Worm (Caenorhabditis elegans) whole organism, L4 larva: ENCODE measurements around the gene sre-3.

Experiments
- F37D6.2 ChIP-seq: sonication (generic microtip); optimal IDR thresholded peaks from 2 replicates; lab custom pipeline; 2016; ENCODE audit warnings: mild to moderate bottlenecking, missing genetic modification characterization, missing compliant biosample characterization
- F44E2.7 ChIP-seq: fragments of 200-800 bp; sonication (Bioruptor generic); IDR thresholded peaks from 2 replicates; pipeline ENCODE4 v2.1.2; 2022; ENCODE audit warnings: missing genetic modification characterization, missing compliant biosample characterization
- F49E8.2 ChIP-seq: sonication (generic microtip); optimal IDR thresholded peaks from 2 replicates; lab custom pipeline; 2016; ENCODE audit warnings: missing compliant biosample characterization, mild to moderate bottlenecking, missing genetic modification characterization, borderline replicate concordance
- T26A8.4 ChIP-seq: fragments of 200-800 bp; sonication (Bioruptor generic); IDR thresholded peaks from 2 replicates; pipeline ENCODE4 v1.3.6; 2022; ENCODE audit warnings: missing genetic modification characterization, missing compliant biosample characterization
- Y48G9A.11 ChIP-seq: fragments of 200-800 bp; sonication (Bioruptor generic); IDR thresholded peaks from 2 replicates; pipeline ENCODE4 v1.3.6; 2022; ENCODE audit warnings: missing genetic modification reagents, missing genetic modification characterization, missing compliant biosample characterization
- Y75B8A.6 ChIP-seq: fragments of 200-800 bp; sonication (Bioruptor generic); IDR thresholded peaks from 2 replicates; pipeline ENCODE4 v1.3.6; 2022; ENCODE audit warnings: missing genetic modification reagents, missing genetic modification characterization, missing compliant biosample characterization
- aha-1 ChIP-seq: fragments of 150-350 bp; peaks from one replicate; lab custom pipeline; 2014; ENCODE audit warnings: missing biosample characterization, missing genetic modification characterization
- aly-2 ChIP-seq: sonication (generic microtip); optimal IDR thresholded peaks from 2 replicates; lab custom pipeline; 2018; ENCODE audit warnings: missing biosample characterization, missing genetic modification characterization
- ceh-44 ChIP-seq: fragments of 200-800 bp; sonication (Bioruptor generic); IDR thresholded peaks from 2 replicates; pipeline ENCODE4 v1.3.6; 2022; ENCODE audit warnings: missing genetic modification reagents, missing genetic modification characterization, missing compliant biosample characterization
- ceh-62 ChIP-seq: sonication (generic microtip); optimal IDR thresholded peaks from 2 replicates; lab custom pipeline; 2017; ENCODE audit warnings: missing biosample characterization, missing genetic modification characterization
- ceh-82 ChIP-seq: sonication (generic microtip); optimal IDR thresholded peaks from 2 replicates; lab custom pipeline; 2017; ENCODE audit warnings: missing biosample characterization, missing genetic modification characterization
- cey-2 ChIP-seq: sonication (generic microtip); optimal IDR thresholded peaks from 3 replicates; lab custom pipeline; 2017; ENCODE audit warnings: missing genetic modification characterization, mild to moderate bottlenecking, missing compliant biosample characterization, antibody characterized with exemption, borderline replicate concordance; ENCODE audit not compliant: insufficient read depth
- ctbp-1 ChIP-seq: fragments of 200-800 bp; sonication (Bioruptor generic); IDR thresholded peaks from 2 replicates; pipeline ENCODE4 v1.3.6; 2022; ENCODE audit warnings: missing genetic modification reagents, missing genetic modification characterization, missing compliant biosample characterization
- dmd-6 ChIP-seq: fragments of 200-800 bp; sonication (Bioruptor generic); IDR thresholded peaks from 2 replicates; pipeline ENCODE4 v1.3.6; 2022; ENCODE audit warnings: missing genetic modification reagents, missing genetic modification characterization, missing compliant biosample characterization
- dmd-8 ChIP-seq: fragments of 200-800 bp; sonication (Bioruptor generic); IDR thresholded peaks from 2 replicates; pipeline ENCODE4 v1.3.6; 2022; ENCODE audit warnings: missing genetic modification characterization, missing compliant biosample characterization
- egl-27 ChIP-seq: sonication (generic microtip); optimal IDR thresholded peaks from 3 replicates; lab custom pipeline; 2017; ENCODE audit warnings: missing biosample characterization, missing genetic modification reagents, missing genetic modification characterization
- fos-1 ChIP-seq: fragments of 150-350 bp; optimal IDR thresholded peaks from 2 replicates; lab custom pipeline; 2014; ENCODE audit warnings: missing biosample characterization, missing genetic modification characterization
- hlh-11 ChIP-seq: fragments of 200-800 bp; sonication (Bioruptor generic); optimal IDR thresholded peaks from 2 replicates; lab custom pipeline; 2018; ENCODE audit warnings: mild to moderate bottlenecking, missing genetic modification characterization, missing compliant biosample characterization
- hlh-30 ChIP-seq: sonication (generic microtip); optimal IDR thresholded peaks from 2 replicates; lab custom pipeline; 2017; ENCODE audit warnings: antibody characterized with exemption, mild to moderate bottlenecking, missing genetic modification characterization, missing compliant biosample characterization; ENCODE audit not compliant: insufficient read depth
- lin-29 ChIP-seq: fragments of 200-800 bp; sonication (Bioruptor generic); IDR thresholded peaks from 2 replicates; pipeline ENCODE4 v1.3.6; 2022; ENCODE audit warnings: missing genetic modification reagents, missing genetic modification characterization, missing compliant biosample characterization
- mdl-1 ChIP-seq, 2 experiments: fragments of 150-350 bp in 1 of 2; sonication (generic microtip) in 1 of 2; optimal IDR thresholded peaks; 2 replicates each; lab custom pipeline; 2014 to 2017; ENCODE audit warnings: missing biosample characterization in 2 of 2, missing genetic modification characterization in 2 of 2
- mep-1 ChIP-seq: fragments of 150-350 bp; sonication (generic microtip); optimal IDR thresholded peaks from 3 replicates; lab custom pipeline; 2014; ENCODE audit warnings: missing biosample characterization, missing genetic modification characterization
- mes-2 ChIP-seq: sonication (generic microtip); optimal IDR thresholded peaks from 2 replicates; lab custom pipeline; 2016; ENCODE audit warnings: missing genotype, mild to moderate bottlenecking, missing genetic modification characterization, missing compliant biosample characterization; ENCODE audit not compliant: poor library complexity, severe bottlenecking
- mxl-2 ChIP-seq: fragments of 200-800 bp; sonication (Bioruptor generic); conservative IDR thresholded peaks from 2 replicates; pipeline ENCODE4 v1.3.6; 2022; ENCODE audit warnings: missing genetic modification reagents, missing genetic modification characterization, missing compliant biosample characterization
- mxl-3 ChIP-seq: fragments of 200-800 bp; sonication (Bioruptor generic); optimal IDR thresholded peaks from 2 replicates; lab custom pipeline; 2018; ENCODE audit warnings: mild to moderate bottlenecking, missing genetic modification characterization, missing compliant biosample characterization
- nhr-237 ChIP-seq: sonication (generic microtip); optimal IDR thresholded peaks from 2 replicates; lab custom pipeline; 2017; ENCODE audit warnings: missing biosample characterization, missing genetic modification characterization
- nhr-25 ChIP-seq: sonication (generic microtip); optimal IDR thresholded peaks from 2 replicates; lab custom pipeline; 2017; ENCODE audit warnings: missing genetic modification characterization, mild to moderate bottlenecking, missing compliant biosample characterization, antibody characterized with exemption, moderate library complexity, borderline replicate concordance; ENCODE audit not compliant: insufficient read depth
- nhr-28 ChIP-seq: fragments of 150-350 bp; optimal IDR thresholded peaks from 2 replicates; lab custom pipeline; 2014; ENCODE audit warnings: missing biosample characterization, missing genetic modification characterization
- nhr-41 ChIP-seq: fragments of 200-800 bp; sonication (Bioruptor generic); IDR thresholded peaks from 2 replicates; pipeline ENCODE4 v1.3.6; 2022; ENCODE audit warnings: missing genetic modification reagents, missing genetic modification characterization, missing compliant biosample characterization
- nhr-48 ChIP-seq: sonication (generic microtip); optimal IDR thresholded peaks from 2 replicates; lab custom pipeline; 2016; ENCODE audit warnings: mild to moderate bottlenecking, missing genetic modification characterization, missing compliant biosample characterization
- nhr-76 ChIP-seq: fragments of 150-350 bp; optimal IDR thresholded peaks from 2 replicates; lab custom pipeline; 2014; ENCODE audit warnings: missing biosample characterization, missing genetic modification characterization
- nhr-77 ChIP-seq: fragments of 150-350 bp; optimal IDR thresholded peaks from 2 replicates; lab custom pipeline; 2014; ENCODE audit warnings: missing biosample characterization, missing genetic modification characterization
- sdz-12 ChIP-seq: fragments of 200-800 bp; sonication (Bioruptor generic); optimal IDR thresholded peaks from 2 replicates; lab custom pipeline; 2018; ENCODE audit warnings: mild to moderate bottlenecking, missing genetic modification characterization, missing compliant biosample characterization
- skn-1 ChIP-seq: fragments of 150-350 bp; optimal IDR thresholded peaks from 2 replicates; lab custom pipeline; 2014; ENCODE audit warnings: missing biosample characterization, missing genetic modification characterization
- snpc-4 ChIP-seq: fragments of 150-350 bp; optimal IDR thresholded peaks from 2 replicates; lab custom pipeline; 2014; ENCODE audit warnings: missing biosample characterization, missing genetic modification characterization
- spr-3 ChIP-seq: fragments of 200-800 bp; sonication (Bioruptor generic); optimal IDR thresholded peaks from 2 replicates; lab custom pipeline; 2018; ENCODE audit warnings: mild to moderate bottlenecking, missing genetic modification characterization, missing compliant biosample characterization
- unc-39 ChIP-seq: sonication (generic microtip); optimal IDR thresholded peaks from 2 replicates; lab custom pipeline; 2017; ENCODE audit warnings: missing biosample characterization, missing genetic modification characterization
- unc-62 ChIP-seq, 3 experiments: fragments of 150-350 bp in 1 of 3; sonication (generic microtip); optimal IDR thresholded peaks in 2 of 3; peaks in 1 of 3; 1 replicate in 1 of 3; 2 replicates in 2 of 3; lab custom pipeline; 2014 to 2017; ENCODE audit warnings: missing biosample characterization in 3 of 3, missing genetic modification characterization in 3 of 3, missing genetic modification reagents in 3 of 3, missing genotype in 1 of 3
- zip-2 ChIP-seq: fragments of 150-350 bp; optimal IDR thresholded peaks from 2 replicates; lab custom pipeline; 2014; ENCODE audit warnings: missing biosample characterization, missing genetic modification characterization
- ztf-11 ChIP-seq: fragments of 150-350 bp; optimal IDR thresholded peaks from 2 replicates; lab custom pipeline; 2014; ENCODE audit warnings: missing biosample characterization, missing genetic modification characterization

sre-3 gene

DNA sequence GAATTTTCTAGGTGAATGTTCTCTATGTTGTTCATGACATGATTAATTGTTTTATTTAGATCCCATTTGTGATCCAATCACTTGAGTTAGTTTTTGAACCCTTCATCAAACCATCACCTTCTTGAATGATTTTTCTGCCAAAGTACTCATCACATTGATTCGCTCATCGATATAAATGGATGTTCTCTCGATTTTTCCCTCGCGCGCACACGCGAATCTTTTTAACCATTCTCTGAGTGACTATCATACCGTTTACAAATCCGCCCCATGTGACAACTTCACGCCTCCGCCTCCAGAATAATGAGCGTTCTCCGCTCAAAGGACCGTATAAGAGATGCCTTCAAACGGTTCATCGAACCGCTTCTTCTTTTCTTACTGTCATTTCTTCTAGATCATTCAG lies 42.7 kb upstream of the sre-3 start:
- no peak for TF ChIP-seq lin-29 (GFP tag; lab: Robert Waterston, UW)
- TF ChIP-seq aha-1, result peak; percentile 56
- TF ChIP-seq mxl-2 (GFP tag; lab: Robert Waterston, UW), result no peak
- no peak for TF ChIP-seq snpc-4 (tag; lab: Kevin White, UChicago)
- TF ChIP-seq F44E2.7, result no peak
- TF ChIP-seq nhr-48, result peak; percentile 40
- TF ChIP-seq F37D6.2 (tag; lab: Kevin White, UChicago), result no peak
- no peak for TF ChIP-seq zip-2 (tag; lab: Kevin White, UChicago)
- TF ChIP-seq mxl-3, result peak; percentile 62
- no peak for TF ChIP-seq fos-1
- peak; percentile 62 for TF ChIP-seq hlh-11
- TF ChIP-seq nhr-28, result peak; percentile 74
- no peak for TF ChIP-seq nhr-25 (tag; lab: Kevin White, UChicago)
- TF ChIP-seq unc-62 (GFP tag; optimal IDR thresholded peaks at IDR 0.05 in 1 of 2; lab: Kevin White, UChicago), result peak in 1 of 2 experiments; percentile 98
- TF ChIP-seq unc-62 (tag; optimal IDR thresholded peaks at IDR 0.05; lab: Kevin White, UChicago), result no peak
- no peak for TF ChIP-seq ceh-62
- TF ChIP-seq nhr-41, result no peak
- peak; percentile 13 for TF ChIP-seq mep-1 (tag; lab: Kevin White, UChicago)
- no peak for TF ChIP-seq ceh-44 (GFP tag; lab: Robert Waterston, UW)
- TF ChIP-seq hlh-30 (tag; lab: Kevin White, UChicago), result peak; percentile 29
- TF ChIP-seq mdl-1 (tag; optimal IDR thresholded peaks at IDR 0.05; lab: Kevin White, UChicago), result peak; percentile 25 to 78
- TF ChIP-seq Y48G9A.11 (GFP tag; lab: Robert Waterston, UW), result no peak
- TF ChIP-seq, all 104 proteins: peak for 9

- TF ChIP-seq aha-1 (peak; percentile 6), unc-39 (no peak), cey-2 (tag; lab: Kevin White, UChicago) (no peak), spr-3 (no peak), F49E8.2 (tag; lab: Kevin White, UChicago) (no peak), dmd-8 (GFP tag; lab: Robert Waterston, UW) (0 out of 2 replicates have a peak, but pooled peaks have one; percentile 16), ceh-44 (GFP tag; lab: Robert Waterston, UW) (no peak), mes-2 (tag; lab: Kevin White, UChicago) (no peak), aly-2 (tag; lab: Kevin White, UChicago) (no peak), ztf-11 (tag; lab: Kevin White, UChicago) (no peak), sdz-12 (GFP tag; lab: Kevin White, UChicago) (no peak), nhr-76 (no peak), dmd-6 (GFP tag; lab: Robert Waterston, UW) (no peak), skn-1 (tag; lab: Kevin White, UChicago) (no peak), egl-27 (tag; lab: Kevin White, UChicago) (no peak), ceh-82 (no peak), Y75B8A.6 (GFP tag; lab: Robert Waterston, UW) (no peak), T26A8.4 (GFP tag; lab: Robert Waterston, UW) (0 out of 2 replicates have a peak, but pooled peaks have one; percentile 8), nhr-237 (tag; lab: Kevin White, UChicago) (no peak), hlh-11 (no peak), ctbp-1 (GFP tag; lab: Robert Waterston, UW) (no peak), nhr-77 (tag; lab: Kevin White, UChicago) (no peak)
- TF ChIP-seq, all 104 proteins: peak for 3
Measured at ce11 chrII:7343668-7344067, 41.9 kb upstream of the sre-3 start.
